Fruit fly (Drosophila melanogaster) whole organism, embryonic: Measurements from ENCODE around the gene CG1840.
A peak's percentile ranks its signal among the peaks of the same experiment; 100 is the strongest.

Experiments
- Antp ChIP-seq: fragments of 200-800 bp; sonication (Bioruptor generic); optimal IDR thresholded peaks from 3 replicates; lab custom pipeline; 2016; ENCODE audit warnings: missing biosample characterization, missing genetic modification characterization
- Atf6 ChIP-seq: fragments of 200-800 bp; sonication (Bioruptor generic); IDR thresholded peaks from 2 replicates; pipeline ENCODE4 v1.3.6; 2022; ENCODE audit warnings: missing biosample characterization, missing genetic modification characterization
- CG10209 ChIP-seq: fragments of 200-800 bp; sonication (Bioruptor generic); optimal IDR thresholded peaks from 3 replicates; lab custom pipeline; 2017; ENCODE audit warnings: missing biosample characterization, mild to moderate bottlenecking, missing genetic modification characterization, missing genetic modification reagents
- CG10654 ChIP-seq: fragments of 200-800 bp; sonication (Bioruptor generic); optimal IDR thresholded peaks from 2 replicates; lab custom pipeline; 2016; ENCODE audit warnings: missing biosample characterization, missing genetic modification characterization
- CG10959 ChIP-seq: fragments of 200-800 bp; sonication (Bioruptor generic); IDR thresholded peaks from 2 replicates; pipeline ENCODE4 v1.3.6; 2022; ENCODE audit warnings: missing biosample characterization, missing genetic modification characterization
- CG11085 ChIP-seq: fragments of 200-800 bp; sonication (Bioruptor generic); IDR thresholded peaks from 2 replicates; pipeline ENCODE4 v1.3.6; 2022; ENCODE audit warnings: missing biosample characterization, missing genetic modification characterization
- CG11247 ChIP-seq: fragments of 200-800 bp; sonication (Bioruptor generic); IDR thresholded peaks from 2 replicates; pipeline ENCODE4 v1.3.6; 2022; ENCODE audit warnings: missing biosample characterization, missing genetic modification characterization
- CG12236 ChIP-seq: fragments of 200-800 bp; sonication (Bioruptor generic); optimal IDR thresholded peaks from 2 replicates; lab custom pipeline; 2016; ENCODE audit warnings: missing biosample characterization, missing genetic modification characterization
- CG15601 ChIP-seq: fragments of 200-800 bp; sonication (Bioruptor generic); optimal IDR thresholded peaks from 3 replicates; lab custom pipeline; 2019; ENCODE audit warnings: missing biosample characterization, mild to moderate bottlenecking, missing genetic modification characterization, moderate library complexity
- CG17912 ChIP-seq: fragments of 200-800 bp; sonication (Bioruptor generic); optimal IDR thresholded peaks from 2 replicates; lab custom pipeline; 2018; ENCODE audit warnings: missing biosample characterization, mild to moderate bottlenecking, missing genetic modification characterization
- CG1832 ChIP-seq: fragments of 200-800 bp; sonication (Bioruptor generic); optimal IDR thresholded peaks from 2 replicates; lab custom pipeline; 2017; ENCODE audit warnings: missing biosample characterization, mild to moderate bottlenecking, missing genetic modification characterization, inconsistent platforms
- CG2116 ChIP-seq: fragments of 200-800 bp; sonication (Bioruptor generic); optimal IDR thresholded peaks from 3 replicates; lab custom pipeline; 2018; ENCODE audit warnings: missing biosample characterization, mild to moderate bottlenecking, missing genetic modification characterization
- CG30403 ChIP-seq: fragments of 200-800 bp; sonication (Bioruptor generic); optimal IDR thresholded peaks from 3 replicates; lab custom pipeline; 2016; ENCODE audit warnings: missing biosample characterization, missing genetic modification characterization
- CG31224 ChIP-seq: fragments of 200-800 bp; sonication (Bioruptor generic); IDR thresholded peaks from 2 replicates; pipeline ENCODE4 v1.3.6; 2022; ENCODE audit warnings: missing biosample characterization, missing genetic modification characterization
- CG31388 ChIP-seq: fragments of 200-800 bp; sonication (Bioruptor generic); optimal IDR thresholded peaks from 2 replicates; lab custom pipeline; 2016; ENCODE audit warnings: missing biosample characterization, missing genetic modification characterization
- CG3281 ChIP-seq: fragments of 200-800 bp; sonication (Bioruptor generic); optimal IDR thresholded peaks from 3 replicates; lab custom pipeline; 2017; ENCODE audit warnings: missing biosample characterization, mild to moderate bottlenecking, missing genetic modification characterization
- CG33557 ChIP-seq: fragments of 200-800 bp; sonication (Bioruptor generic); optimal IDR thresholded peaks from 2 replicates; lab custom pipeline; 2019; ENCODE audit warnings: missing biosample characterization, mild to moderate bottlenecking, missing genetic modification characterization, moderate library complexity
- CG7372 ChIP-seq: fragments of 200-800 bp; sonication (Bioruptor generic); IDR thresholded peaks from 2 replicates; pipeline ENCODE4 v1.3.6; 2022; ENCODE audit warnings: missing biosample characterization, missing genetic modification characterization
- CG7786 ChIP-seq: fragments of 200-800 bp; sonication (Bioruptor generic); optimal IDR thresholded peaks from 2 replicates; lab custom pipeline; 2016; ENCODE audit warnings: missing biosample characterization, missing genetic modification characterization
- CG8290 ChIP-seq, 3 experiments: fragments of 200-800 bp; sonication (Bioruptor generic); optimal IDR thresholded peaks; 2 replicates each; lab custom pipeline; 2016 to 2019; ENCODE audit warnings: missing biosample characterization in 3 of 3, missing genetic modification characterization in 3 of 3, mild to moderate bottlenecking in 2 of 3, moderate library complexity in 1 of 3
- CG9215 ChIP-seq: fragments of 200-800 bp; sonication (Bioruptor generic); IDR thresholded peaks from 2 replicates; pipeline ENCODE4 v1.3.6; 2022; ENCODE audit warnings: missing biosample characterization, missing genetic modification characterization
- CG9437 ChIP-seq: fragments of 200-800 bp; sonication (Bioruptor generic); optimal IDR thresholded peaks from 2 replicates; lab custom pipeline; 2018; ENCODE audit warnings: missing biosample characterization, mild to moderate bottlenecking, missing genetic modification characterization
- CG9609 ChIP-seq: fragments of 200-800 bp; sonication (Bioruptor generic); optimal IDR thresholded peaks from 3 replicates; lab custom pipeline; 2016; ENCODE audit warnings: missing biosample characterization, missing genetic modification characterization
- CG9932 ChIP-seq: fragments of 200-800 bp; sonication (Bioruptor generic); IDR thresholded peaks from 2 replicates; pipeline ENCODE4 v1.3.6; 2022; ENCODE audit warnings: missing biosample characterization, missing genetic modification characterization
- Deaf1 ChIP-seq: fragments of 200-800 bp; optimal IDR thresholded peaks from 3 replicates; lab custom pipeline; 2019; ENCODE audit warnings: missing biosample characterization, mild to moderate bottlenecking, missing genetic modification characterization, moderate library complexity
- Drgx ChIP-seq: fragments of 200-800 bp; sonication (Bioruptor generic); IDR thresholded peaks from 2 replicates; pipeline ENCODE4 v1.3.6; 2022; ENCODE audit warnings: missing biosample characterization, missing genetic modification characterization
- E2f2 ChIP-seq: fragments of 200-800 bp; sonication (Bioruptor generic); IDR thresholded peaks from 2 replicates; pipeline ENCODE4 v1.3.6; 2022; ENCODE audit warnings: missing biosample characterization, missing genetic modification characterization
- Ets65A ChIP-seq: fragments of 200-800 bp; sonication (Bioruptor generic); peaks from one replicate; lab custom pipeline; 2016; ENCODE audit warnings: missing biosample characterization, missing genetic modification characterization
- HLHmδ ChIP-seq: fragments of 200-800 bp; sonication (Bioruptor generic); optimal IDR thresholded peaks from 2 replicates; lab custom pipeline; 2018; ENCODE audit warnings: missing biosample characterization, mild to moderate bottlenecking, missing genetic modification characterization, moderate library complexity
- HmgD ChIP-seq: fragments of 200-800 bp; sonication (Bioruptor generic); optimal IDR thresholded peaks from 3 replicates; lab custom pipeline; 2016; ENCODE audit warnings: missing biosample characterization, missing genetic modification characterization
- Hsf ChIP-seq: fragments of 200-800 bp; sonication (Bioruptor generic); optimal IDR thresholded peaks from 3 replicates; lab custom pipeline; 2016; ENCODE audit warnings: missing biosample characterization, missing genetic modification characterization
- NFAT ChIP-seq: fragments of 200-800 bp; sonication (Bioruptor generic); IDR thresholded peaks from 2 replicates; pipeline ENCODE4 v1.3.6; 2022; ENCODE audit warnings: missing biosample characterization, missing genetic modification characterization
- Nf-YA ChIP-seq: fragments of 200-800 bp; sonication (Bioruptor generic); IDR thresholded peaks from 2 replicates; pipeline ENCODE4 v1.3.6; 2022; ENCODE audit warnings: missing biosample characterization, missing genetic modification characterization
- Opbp ChIP-seq: fragments of 200-800 bp; sonication (Bioruptor generic); IDR thresholded peaks from 3 replicates; pipeline ENCODE4 v1.3.6; 2022; ENCODE audit warnings: missing biosample characterization, missing genetic modification characterization; ENCODE audit not compliant: partially characterized antibody
- PHDP ChIP-seq: fragments of 200-800 bp; sonication (Bioruptor generic); optimal IDR thresholded peaks from 3 replicates; lab custom pipeline; 2018; ENCODE audit warnings: missing biosample characterization, mild to moderate bottlenecking, missing genetic modification characterization, moderate library complexity
- Rx ChIP-seq: fragments of 200-800 bp; sonication (Bioruptor generic); IDR thresholded peaks from 2 replicates; pipeline ENCODE4 v1.3.6; 2022; ENCODE audit warnings: missing biosample characterization, missing genetic modification characterization
- YL-1 ChIP-seq: fragments of 200-800 bp; sonication (Bioruptor generic); optimal IDR thresholded peaks from 3 replicates; lab custom pipeline; 2017; ENCODE audit warnings: missing biosample characterization, mild to moderate bottlenecking, missing genetic modification characterization
- ash1 ChIP-seq: fragments of 200-800 bp; sonication (Bioruptor generic); optimal IDR thresholded peaks from 2 replicates; lab custom pipeline; 2018; ENCODE audit warnings: missing biosample characterization, mild to moderate bottlenecking, missing genetic modification characterization
- crc ChIP-seq: fragments of 200-800 bp; sonication (Bioruptor generic); optimal IDR thresholded peaks from 2 replicates; lab custom pipeline; 2016; ENCODE audit warnings: missing biosample characterization, missing genetic modification characterization
- cwo ChIP-seq: fragments of 200-800 bp; sonication (Bioruptor generic); optimal IDR thresholded peaks from 3 replicates; lab custom pipeline; 2017; ENCODE audit warnings: missing biosample characterization, missing genetic modification characterization, mild to moderate bottlenecking, moderate library complexity, missing genetic modification reagents
- ems ChIP-seq: fragments of 200-800 bp; sonication (Bioruptor generic); optimal IDR thresholded peaks from 3 replicates; lab custom pipeline; 2016; ENCODE audit warnings: missing biosample characterization, missing genetic modification characterization
- gro ChIP-seq: fragments of 200-800 bp; sonication (Bioruptor generic); optimal IDR thresholded peaks from 2 replicates; lab custom pipeline; 2016; ENCODE audit warnings: missing biosample characterization, missing genetic modification characterization
- hth ChIP-seq: fragments of >200 bp; optimal IDR thresholded peaks from 2 replicates; lab custom pipeline; 2017; ENCODE audit warnings: inconsistent platforms
- mirr ChIP-seq: fragments of 200-800 bp; sonication (Bioruptor generic); optimal IDR thresholded peaks from 3 replicates; lab custom pipeline; 2018; ENCODE audit warnings: missing biosample characterization, mild to moderate bottlenecking, missing genetic modification characterization
- nerfin-2 ChIP-seq: fragments of 200-800 bp; sonication (Bioruptor generic); IDR thresholded peaks from 2 replicates; pipeline ENCODE4 v1.3.6; 2022; ENCODE audit warnings: missing biosample characterization, missing genetic modification characterization; ENCODE audit not compliant: partially characterized antibody
- pan ChIP-seq, 4 experiments: fragments of >200 bp in 3 of 4; fragments of 200-800 bp in 1 of 4; sonication (Bioruptor generic) in 1 of 4; optimal IDR thresholded peaks in 3 of 4; IDR thresholded peaks in 1 of 4; 2 replicates each; pipeline versions ENCODE4 v1.3.6 to Lab custom; 2017 to 2022; ENCODE audit warnings: missing biosample characterization in 2 of 4, missing genetic modification characterization in 2 of 4, mixed read lengths in 1 of 4
- sens ChIP-seq: fragments of 200-800 bp; sonication (Bioruptor generic); peaks from one replicate; lab custom pipeline; 2016; ENCODE audit warnings: missing biosample characterization, missing genetic modification characterization
- tap ChIP-seq: fragments of 200-800 bp; optimal IDR thresholded peaks from 3 replicates; lab custom pipeline; 2019; ENCODE audit warnings: missing biosample characterization, mild to moderate bottlenecking, missing genetic modification characterization, moderate library complexity
- toy ChIP-seq: fragments of 200-800 bp; sonication (Bioruptor generic); IDR thresholded peaks from 2 replicates; pipeline ENCODE4 v1.3.6; 2022; ENCODE audit warnings: missing biosample characterization, missing genetic modification characterization
- unc-4 ChIP-seq: fragments of 200-800 bp; sonication (Bioruptor generic); IDR thresholded peaks from 2 replicates; pipeline ENCODE4 v1.3.6; 2022; ENCODE audit warnings: missing biosample characterization, missing genetic modification characterization; ENCODE audit not compliant: partially characterized antibody
- zfh2 ChIP-seq: fragments of 200-800 bp; sonication (Bioruptor generic); optimal IDR thresholded peaks from 2 replicates; lab custom pipeline; 2016; ENCODE audit warnings: missing biosample characterization, missing genetic modification characterization

Gene CG1840

dm6 chrX:11886976-11887375 is 1.2 kb upstream of the CG1840 start, which contains the start of the genes CG10353 and SelG (continued):
- TF ChIP-seq Deaf1 (tag; lab: Kevin White, UChicago) (peak; percentile 9), Atf6 (GFP tag; lab: Robert Waterston, UW) (no peak; the same call in 1 of the 2 replicates), Ets65A (GFP tag; lab: Kevin White, UChicago) (peak; percentile 83), CG9215 (0 out of 2 replicates have a peak, but pooled peaks have one; percentile 14), CG15601 (tag; lab: Kevin White, UChicago) (peak; percentile 47), CG9609 (peak; percentile 28), CG33557 (GFP tag; lab: Kevin White, UChicago) (no peak), sens (peak; percentile 85), CG7372 (GFP tag; lab: Robert Waterston, UW) (no peak), E2f2 (GFP tag; lab: Robert Waterston, UW) (peak; percentile 46; the same call in 1 of the 2 replicates), gro (GFP tag; lab: Kevin White, UChicago) (peak; percentile 50), crc (no peak), CG9437 (GFP tag; lab: Kevin White, UChicago) (no peak), tap (no peak), cwo (GFP tag; lab: Kevin White, UChicago) (no peak), CG1832 (GFP tag; lab: Kevin White, UChicago) (no peak), nerfin-2 (GFP tag; lab: Robert Waterston, UW) (peak; percentile 56; the same call in 1 of the 2 replicates), PHDP (tag; lab: Kevin White, UChicago) (peak; percentile 21), CG12236 (GFP tag; lab: Kevin White, UChicago) (no peak), Nf-YA (no peak), CG17912 (no peak), CG8290 (GFP tag; optimal IDR thresholded peaks at IDR 0.05; lab: Kevin White, UChicago) (peak; percentile 48), CG8290 (tag; optimal IDR thresholded peaks at IDR 0.05; lab: Kevin White, UChicago) (peak in 1 of 2 experiments; percentile 85), CG3281 (GFP tag; lab: Kevin White, UChicago) (peak; percentile 24), mirr (GFP tag; lab: Kevin White, UChicago) (peak; percentile 59), hth (lab: Kevin White, UChicago) (no peak), CG31388 (no peak), HLHmδ (GFP tag; lab: Kevin White, UChicago) (no peak), Opbp (peak; percentile 89), Antp (GFP tag; lab: Kevin White, UChicago) (peak; percentile 66), CG7786 (GFP tag; lab: Kevin White, UChicago) (peak; percentile 43), HmgD (GFP tag; lab: Kevin White, UChicago) (peak; percentile 53), CG30403 (GFP tag; lab: Kevin White, UChicago) (peak; percentile 19), Hsf (GFP tag; lab: Kevin White, UChicago) (peak; percentile 22), CG31224 (GFP tag; lab: Robert Waterston, UW) (no peak), unc-4 (GFP tag; lab: Robert Waterston, UW) (peak; percentile 82), CG10654 (GFP tag; lab: Kevin White, UChicago) (no peak), CG11085 (GFP tag; lab: Robert Waterston, UW) (no peak), toy (no peak), zfh2 (GFP tag; lab: Kevin White, UChicago) (peak; percentile 58), CG10209 (GFP tag; lab: Kevin White, UChicago) (no peak), CG9932 (GFP tag; lab: Robert Waterston, UW) (peak; percentile 67), CG11247 (GFP tag; lab: Robert Waterston, UW) (no peak), ash1 (peak; percentile 10), CG2116 (peak; percentile 63), Rx (GFP tag; lab: Robert Waterston, UW) (no peak), NFAT (peak; percentile 47; the same call in 1 of the 2 replicates), CG10959 (GFP tag; lab: Robert Waterston, UW) (no peak), ems (peak; percentile 35), YL-1 (GFP tag; lab: Kevin White, UChicago) (peak; percentile 69), Drgx (GFP tag; lab: Robert Waterston, UW) (no peak), pan (optimal IDR thresholded peaks at IDR 0.05; lab: Kevin White, UChicago) (no peak), pan (GFP tag; optimal IDR thresholded peaks at IDR 0.05 in 1 of 2, IDR thresholded peaks at IDR 0.05 in 1 of 2) (peak in 1 of 2 experiments; percentile 21)
